Fruit fly (Drosophila melanogaster) whole organism, embryonic: Measurements from ENCODE around the gene Scgalpha.

Experiments
- ATbp ChIP-seq: fragments of 200-800 bp; sonication (Bioruptor generic); optimal IDR thresholded peaks from 2 replicates; lab custom pipeline; 2017; ENCODE audit warnings: missing biosample characterization, mild to moderate bottlenecking, missing genetic modification characterization, missing genetic modification reagents
- Atf6 ChIP-seq: fragments of 200-800 bp; sonication (Bioruptor generic); IDR thresholded peaks from 2 replicates; pipeline ENCODE4 v1.3.6; 2022; ENCODE audit warnings: missing biosample characterization, missing genetic modification characterization
- B-H2 ChIP-seq: fragments of 200-800 bp; sonication (Bioruptor generic); optimal IDR thresholded peaks from 2 replicates; lab custom pipeline; 2018; ENCODE audit warnings: missing biosample characterization, mild to moderate bottlenecking, missing genetic modification characterization
- Bdp1 ChIP-seq: fragments of 200-800 bp; sonication (Bioruptor generic); optimal IDR thresholded peaks from 3 replicates; lab custom pipeline; 2016; ENCODE audit warnings: missing biosample characterization, missing genetic modification characterization
- CG10979 ChIP-seq: fragments of 200-800 bp; sonication (Bioruptor generic); optimal IDR thresholded peaks from 2 replicates; lab custom pipeline; 2018; ENCODE audit warnings: missing biosample characterization, mild to moderate bottlenecking, missing genetic modification characterization, moderate library complexity
- CG11456 ChIP-seq: fragments of 200-800 bp; sonication (Bioruptor generic); IDR thresholded peaks from 3 replicates; pipeline ENCODE4 v1.3.6; 2022; ENCODE audit warnings: missing biosample characterization, missing genetic modification characterization
- CG12071 ChIP-seq: fragments of 200-800 bp; sonication (Bioruptor generic); optimal IDR thresholded peaks from 3 replicates; lab custom pipeline; 2018; ENCODE audit warnings: missing biosample characterization, mild to moderate bottlenecking, missing genetic modification characterization
- CG13123 ChIP-seq: fragments of 200-800 bp; sonication (Bioruptor generic); optimal IDR thresholded peaks from 2 replicates; lab custom pipeline; 2016; ENCODE audit warnings: missing biosample characterization, missing genetic modification characterization
- CG13296 ChIP-seq: fragments of 200-800 bp; sonication (Bioruptor generic); optimal IDR thresholded peaks from 3 replicates; lab custom pipeline; 2018; ENCODE audit warnings: missing biosample characterization, mild to moderate bottlenecking, missing genetic modification characterization
- CG15269 ChIP-seq: fragments of 200-800 bp; sonication (Bioruptor generic); optimal IDR thresholded peaks from 2 replicates; lab custom pipeline; 2018; ENCODE audit warnings: missing biosample characterization, mild to moderate bottlenecking, missing genetic modification characterization, moderate library complexity
- CG1529 ChIP-seq: fragments of 200-800 bp; sonication (Bioruptor generic); optimal IDR thresholded peaks from 3 replicates; lab custom pipeline; 2018; ENCODE audit warnings: missing biosample characterization, missing genetic modification characterization
- CG1603 ChIP-seq: fragments of 200-800 bp; sonication (Bioruptor generic); optimal IDR thresholded peaks from 2 replicates; lab custom pipeline; 2019; ENCODE audit warnings: missing biosample characterization, mild to moderate bottlenecking, missing genetic modification characterization, moderate library complexity
- CG1647 ChIP-seq: fragments of 200-800 bp; sonication (Bioruptor generic); optimal IDR thresholded peaks from 3 replicates; lab custom pipeline; 2016; ENCODE audit warnings: missing biosample characterization, missing genetic modification characterization
- CG16779 ChIP-seq: fragments of 200-800 bp; sonication (Bioruptor generic); IDR thresholded peaks from 2 replicates; pipeline ENCODE4 v1.3.6; 2022; ENCODE audit warnings: missing biosample characterization, missing genetic modification characterization
- CG17829 ChIP-seq: fragments of 200-800 bp; optimal IDR thresholded peaks from 2 replicates; lab custom pipeline; 2019; ENCODE audit warnings: missing biosample characterization, mild to moderate bottlenecking, missing genetic modification characterization, moderate library complexity
- CG18262 ChIP-seq: fragments of 200-800 bp; optimal IDR thresholded peaks from 3 replicates; lab custom pipeline; 2019; ENCODE audit warnings: missing biosample characterization, mild to moderate bottlenecking, missing genetic modification characterization, moderate library complexity
- CG18764 ChIP-seq: fragments of 200-800 bp; sonication (Bioruptor generic); optimal IDR thresholded peaks from 3 replicates; lab custom pipeline; 2016; ENCODE audit warnings: missing biosample characterization, missing genetic modification characterization
- CG2199 ChIP-seq: fragments of 200-800 bp; sonication (Bioruptor generic); IDR thresholded peaks from 3 replicates; pipeline ENCODE4 v1.3.6; 2022; ENCODE audit warnings: missing biosample characterization, missing genetic modification characterization
- CG2712 ChIP-seq: fragments of 200-800 bp; optimal IDR thresholded peaks from 3 replicates; lab custom pipeline; 2019; ENCODE audit warnings: missing biosample characterization, mild to moderate bottlenecking, missing genetic modification characterization, moderate library complexity
- CG2875 ChIP-seq: fragments of 200-800 bp; sonication (Bioruptor generic); optimal IDR thresholded peaks from 2 replicates; lab custom pipeline; 2017; ENCODE audit warnings: missing biosample characterization, mild to moderate bottlenecking, missing genetic modification characterization, missing genetic modification reagents
- CG3281 ChIP-seq: fragments of 200-800 bp; sonication (Bioruptor generic); optimal IDR thresholded peaks from 3 replicates; lab custom pipeline; 2017; ENCODE audit warnings: missing biosample characterization, mild to moderate bottlenecking, missing genetic modification characterization
- CG34224 ChIP-seq: fragments of 200-800 bp; sonication (Bioruptor generic); IDR thresholded peaks from 3 replicates; pipeline ENCODE4 v1.3.6; 2022; ENCODE audit warnings: missing biosample characterization, missing genetic modification characterization; ENCODE audit not compliant: partially characterized antibody
- CG4424 ChIP-seq: fragments of 200-800 bp; sonication (Bioruptor generic); optimal IDR thresholded peaks from 3 replicates; lab custom pipeline; 2016; ENCODE audit warnings: missing biosample characterization, missing genetic modification characterization
- CG6254 ChIP-seq: fragments of 200-800 bp; sonication (Bioruptor generic); optimal IDR thresholded peaks from 3 replicates; lab custom pipeline; 2017; ENCODE audit warnings: mild to moderate bottlenecking, missing biosample characterization, missing genetic modification reagents, missing genetic modification characterization
- CG6813 ChIP-seq: fragments of 200-800 bp; sonication (Bioruptor generic); optimal IDR thresholded peaks from 2 replicates; lab custom pipeline; 2017; ENCODE audit warnings: missing biosample characterization, missing genetic modification characterization, mild to moderate bottlenecking, moderate library complexity, missing genetic modification reagents
- CG9215 ChIP-seq: fragments of 200-800 bp; sonication (Bioruptor generic); IDR thresholded peaks from 2 replicates; pipeline ENCODE4 v1.3.6; 2022; ENCODE audit warnings: missing biosample characterization, missing genetic modification characterization
- Eip74EF ChIP-seq, 2 experiments: fragments of 200-800 bp in 1 of 2; fragments of >200 bp in 1 of 2; sonication (Bioruptor generic) in 1 of 2; optimal IDR thresholded peaks; 2 replicates each; lab custom pipeline; 2017 to 2019; ENCODE audit warnings: missing biosample characterization in 2 of 2, missing genetic modification characterization in 2 of 2, mild to moderate bottlenecking in 1 of 2, moderate library complexity in 1 of 2
- Fer1 ChIP-seq: fragments of 200-800 bp; sonication (Bioruptor generic); optimal IDR thresholded peaks from 2 replicates; lab custom pipeline; 2017; ENCODE audit warnings: missing biosample characterization, mild to moderate bottlenecking, missing genetic modification characterization
- HmgD ChIP-seq: fragments of 200-800 bp; sonication (Bioruptor generic); optimal IDR thresholded peaks from 3 replicates; lab custom pipeline; 2016; ENCODE audit warnings: missing biosample characterization, missing genetic modification characterization
- MTF-1 ChIP-seq: fragments of 200-800 bp; sonication (Bioruptor generic); optimal IDR thresholded peaks from 2 replicates; lab custom pipeline; 2018; ENCODE audit warnings: missing biosample characterization, mild to moderate bottlenecking, missing genetic modification characterization, borderline replicate concordance
- Med ChIP-seq: fragments of 200-800 bp; sonication (Bioruptor generic); peaks from one replicate; lab custom pipeline; 2016; ENCODE audit warnings: missing biosample characterization, missing genetic modification characterization, mild to moderate bottlenecking, inconsistent platforms, moderate library complexity
- NC2β ChIP-seq: fragments of 200-800 bp; sonication (Bioruptor generic); optimal IDR thresholded peaks from 2 replicates; lab custom pipeline; 2016; ENCODE audit warnings: missing biosample characterization, missing genetic modification characterization
- Nf-YC ChIP-seq: fragments of 200-800 bp; optimal IDR thresholded peaks from 3 replicates; lab custom pipeline; 2019; ENCODE audit warnings: missing biosample characterization, mild to moderate bottlenecking, missing genetic modification characterization, moderate library complexity
- Sox102F ChIP-seq: fragments of 200-800 bp; sonication (Bioruptor generic); optimal IDR thresholded peaks from 2 replicates; lab custom pipeline; 2018; ENCODE audit warnings: missing biosample characterization, mild to moderate bottlenecking, missing genetic modification characterization, moderate library complexity
- Vsx1 ChIP-seq: fragments of 200-800 bp; sonication (Bioruptor generic); optimal IDR thresholded peaks from 2 replicates; lab custom pipeline; 2017; ENCODE audit warnings: missing biosample characterization, mild to moderate bottlenecking, missing genetic modification characterization, missing genetic modification reagents
- ac ChIP-seq: fragments of 200-800 bp; sonication (Bioruptor generic); optimal IDR thresholded peaks from 3 replicates; lab custom pipeline; 2017; ENCODE audit warnings: missing biosample characterization, mild to moderate bottlenecking, missing genetic modification characterization
- ato ChIP-seq: fragments of 200-800 bp; sonication (Bioruptor generic); IDR thresholded peaks from 2 replicates; pipeline ENCODE4 v1.3.6; 2022; ENCODE audit warnings: missing biosample characterization, missing genetic modification characterization; ENCODE audit not compliant: partially characterized antibody
- fd102C ChIP-seq: fragments of 200-800 bp; sonication (Bioruptor generic); optimal IDR thresholded peaks from 2 replicates; lab custom pipeline; 2018; ENCODE audit warnings: missing biosample characterization, mild to moderate bottlenecking, missing genetic modification characterization, moderate library complexity
- her ChIP-seq: fragments of 200-800 bp; sonication (Bioruptor generic); optimal IDR thresholded peaks from 2 replicates; lab custom pipeline; 2016; ENCODE audit warnings: missing biosample characterization, missing genetic modification characterization
- lab ChIP-seq: fragments of 200-800 bp; sonication (Bioruptor generic); optimal IDR thresholded peaks from 3 replicates; lab custom pipeline; 2017; ENCODE audit warnings: missing biosample characterization, missing genetic modification characterization, mild to moderate bottlenecking, moderate library complexity, missing genetic modification reagents
- mirr ChIP-seq: fragments of 200-800 bp; sonication (Bioruptor generic); optimal IDR thresholded peaks from 3 replicates; lab custom pipeline; 2018; ENCODE audit warnings: missing biosample characterization, mild to moderate bottlenecking, missing genetic modification characterization
- mld ChIP-seq: fragments of 200-800 bp; sonication (Bioruptor generic); IDR thresholded peaks from 3 replicates; pipeline ENCODE4 v1.3.6; 2022; ENCODE audit warnings: missing biosample characterization, missing genetic modification characterization; ENCODE audit not compliant: partially characterized antibody
- odd ChIP-seq: fragments of 200-800 bp; sonication (Bioruptor generic); optimal IDR thresholded peaks from 2 replicates; lab custom pipeline; 2017; ENCODE audit warnings: missing biosample characterization, mild to moderate bottlenecking, missing genetic modification characterization
- pb ChIP-seq: fragments of 200-800 bp; sonication (Bioruptor generic); optimal IDR thresholded peaks from 3 replicates; lab custom pipeline; 2016; ENCODE audit warnings: missing biosample characterization, missing genetic modification characterization
- pfk ChIP-seq: fragments of 200-800 bp; sonication (Bioruptor generic); optimal IDR thresholded peaks from 2 replicates; lab custom pipeline; 2018; ENCODE audit warnings: missing biosample characterization, mild to moderate bottlenecking, missing genetic modification characterization, moderate library complexity
- salm ChIP-seq: fragments of 200-800 bp; sonication (Bioruptor generic); optimal IDR thresholded peaks from 2 replicates; lab custom pipeline; 2018; ENCODE audit warnings: missing biosample characterization, mild to moderate bottlenecking, missing genetic modification characterization
- ttk ChIP-seq: fragments of 200-800 bp; sonication (Bioruptor generic); IDR thresholded peaks from 2 replicates; pipeline ENCODE4 v2.1.2; 2022; ENCODE audit warnings: missing biosample characterization, missing genetic modification characterization
- tx ChIP-seq: fragments of 200-800 bp; sonication (Bioruptor generic); optimal IDR thresholded peaks from 2 replicates; lab custom pipeline; 2016; ENCODE audit warnings: missing biosample characterization, missing genetic modification characterization
- unpg ChIP-seq: fragments of 200-800 bp; sonication (Bioruptor generic); optimal IDR thresholded peaks from 3 replicates; lab custom pipeline; 2018; ENCODE audit warnings: missing biosample characterization, mild to moderate bottlenecking, missing genetic modification characterization, moderate library complexity

The Scgalpha gene

dm6 chr2L:8284913-8285619 lies 18.2 kb upstream of the Scgalpha start (continued):
- peak; percentile 43 for TF ChIP-seq CG18262 (tag; lab: Kevin White, UChicago)
- no peak for TF ChIP-seq mirr (GFP tag; lab: Kevin White, UChicago)
- TF ChIP-seq odd = peak; percentile 4
- TF ChIP-seq CG11456 (GFP tag; lab: Robert Waterston, UW) = no peak
- peak; percentile 21 for TF ChIP-seq CG1603 (tag; lab: Kevin White, UChicago)
- no peak for TF ChIP-seq ac (GFP tag; lab: Kevin White, UChicago)
- no peak for TF ChIP-seq CG1647 (GFP tag; lab: Kevin White, UChicago)
- no peak for TF ChIP-seq MTF-1
- TF ChIP-seq CG17829 = peak; percentile 5
- TF ChIP-seq ato = no peak
- TF ChIP-seq ttk (GFP tag; lab: Robert Waterston, UW) = no peak
- no peak for TF ChIP-seq CG12071
- peak; percentile 38 for TF ChIP-seq unpg (GFP tag; lab: Kevin White, UChicago)
- TF ChIP-seq CG18764 (GFP tag; lab: Kevin White, UChicago) = no peak
- TF ChIP-seq Vsx1 (GFP tag; lab: Kevin White, UChicago) = peak; percentile 9
- TF ChIP-seq CG2712 (tag; lab: Kevin White, UChicago) = peak; percentile 30
- TF ChIP-seq mld (GFP tag; lab: Robert Waterston, UW) = no peak
- TF ChIP-seq CG10979 = peak; percentile 29
- no peak for TF ChIP-seq CG13296
- no peak for TF ChIP-seq Nf-YC (tag; lab: Kevin White, UChicago)
- TF ChIP-seq ATbp (GFP tag; lab: Kevin White, UChicago) = peak; percentile 80
- TF ChIP-seq Atf6 (GFP tag; lab: Robert Waterston, UW) = no peak
- no peak for TF ChIP-seq CG6254 (GFP tag; lab: Kevin White, UChicago)
- no peak for TF ChIP-seq CG13123 (GFP tag; lab: Kevin White, UChicago)
- no peak for TF ChIP-seq NC2β
- no peak for TF ChIP-seq pb (GFP tag; lab: Kevin White, UChicago)
- TF ChIP-seq Sox102F (GFP tag; lab: Kevin White, UChicago) = peak; percentile 74
- TF ChIP-seq Fer1 (GFP tag; lab: Kevin White, UChicago) = peak; percentile 23
- no peak for TF ChIP-seq CG1529 (GFP tag; lab: Kevin White, UChicago)
- TF ChIP-seq salm (tag; lab: Kevin White, UChicago) = no peak
- no peak for TF ChIP-seq CG2199 (GFP tag; lab: Robert Waterston, UW)
- no peak for TF ChIP-seq B-H2 (GFP tag; lab: Kevin White, UChicago)
- no peak for TF ChIP-seq HmgD (GFP tag; lab: Kevin White, UChicago)
- TF ChIP-seq CG16779 = no peak
- TF ChIP-seq CG9215 (GFP tag; lab: Robert Waterston, UW) = no peak
- no peak for TF ChIP-seq CG15269
- TF ChIP-seq her (GFP tag; lab: Kevin White, UChicago) = no peak
- TF ChIP-seq CG34224 (GFP tag; lab: Robert Waterston, UW) = no peak
- no peak for TF ChIP-seq Bdp1
- no peak for TF ChIP-seq CG6813
- TF ChIP-seq pfk (GFP tag; lab: Kevin White, UChicago) = no peak
- no peak for TF ChIP-seq fd102C (GFP tag; lab: Kevin White, UChicago)
- TF ChIP-seq CG2875 (GFP tag; lab: Kevin White, UChicago) = no peak
- peak in 1 of 2 experiments; percentile 20 for TF ChIP-seq Eip74EF (GFP tag; optimal IDR thresholded peaks at IDR 0.05; lab: Kevin White, UChicago)
- no peak for TF ChIP-seq tx
- peak; percentile 27 for TF ChIP-seq lab (GFP tag; lab: Kevin White, UChicago)
- TF ChIP-seq Med (GFP tag; lab: Kevin White, UChicago) = peak; percentile 48
- TF ChIP-seq CG3281 (GFP tag; lab: Kevin White, UChicago) = peak; percentile 9
- peak; percentile 21 for TF ChIP-seq CG4424 (GFP tag; lab: Kevin White, UChicago)
